Worm (Caenorhabditis elegans) whole organism, mixed stage, embryonic: ENCODE data around the gene B0416.10.

Experiments used
- blmp-1 ChIP-seq: fragments of 150-350 bp; optimal IDR thresholded peaks from 2 replicates; lab custom pipeline; 2014; ENCODE audit warnings: missing biosample characterization, missing genetic modification characterization
- ces-1 ChIP-seq: fragments of 150-350 bp; optimal IDR thresholded peaks from 2 replicates; lab custom pipeline; 2014; ENCODE audit warnings: missing biosample characterization, missing genetic modification reagents, missing genetic modification characterization
- drap-1 ChIP-seq: fragments of 200-800 bp; sonication (Bioruptor generic); optimal IDR thresholded peaks from 3 replicates; lab custom pipeline; 2018; ENCODE audit warnings: mild to moderate bottlenecking, missing genetic modification characterization, missing compliant biosample characterization
- elt-3 ChIP-seq: fragments of 150-350 bp; optimal IDR thresholded peaks from 2 replicates; lab custom pipeline; 2014; ENCODE audit warnings: missing biosample characterization, missing genetic modification characterization
- lin-13 ChIP-seq: fragments of 150-350 bp; optimal IDR thresholded peaks from 2 replicates; lab custom pipeline; 2014; ENCODE audit warnings: missing biosample characterization, missing genetic modification characterization
- nhr-28 ChIP-seq: fragments of 150-350 bp; optimal IDR thresholded peaks from 2 replicates; lab custom pipeline; 2014; ENCODE audit warnings: missing biosample characterization, missing genetic modification characterization
- nhr-76 ChIP-seq: sonication (generic microtip); optimal IDR thresholded peaks from 2 replicates; lab custom pipeline; 2017; ENCODE audit warnings: missing biosample characterization, missing genetic modification characterization
- pha-4 ChIP-seq: fragments of 150-350 bp; optimal IDR thresholded peaks from 2 replicates; lab custom pipeline; 2018; ENCODE audit warnings: missing biosample characterization, missing genetic modification reagents, missing genetic modification characterization
- unc-39 ChIP-seq: fragments of 150-350 bp; optimal IDR thresholded peaks from 2 replicates; lab custom pipeline; 2014; ENCODE audit warnings: missing biosample characterization, missing genetic modification characterization
- unc-62 ChIP-seq: fragments of 150-350 bp; optimal IDR thresholded peaks from 2 replicates; lab custom pipeline; 2014; ENCODE audit warnings: missing biosample characterization, missing genetic modification reagents, missing genetic modification characterization

DNA sequence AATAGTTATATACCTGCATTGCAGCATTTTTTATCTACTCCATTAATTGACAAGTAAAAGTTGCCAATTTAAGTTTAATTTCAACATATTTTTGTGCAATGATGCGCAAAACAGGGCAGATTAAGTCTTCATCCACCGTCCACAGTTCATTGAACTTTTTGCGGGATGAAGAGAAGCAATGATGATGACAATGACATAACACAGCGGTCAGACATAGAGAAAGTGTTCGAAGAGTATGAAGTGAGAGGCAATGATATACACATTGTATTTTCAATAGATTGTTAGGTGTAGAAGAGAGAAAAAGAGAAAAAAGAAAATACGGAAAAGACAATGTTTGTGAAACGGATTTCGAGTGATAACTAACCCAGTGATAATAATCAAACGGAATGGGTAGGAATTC is 47.6 kb downstream of the B0416.10 start:
- no peak for TF ChIP-seq nhr-76
- no peak for TF ChIP-seq pha-4 (tag; lab: Kevin White, UChicago)
- TF ChIP-seq lin-13 (tag; lab: Kevin White, UChicago), result no peak
- peak; percentile 10 for TF ChIP-seq blmp-1 (tag; lab: Kevin White, UChicago)
- TF ChIP-seq unc-39 (tag; lab: Kevin White, UChicago), result no peak
- TF ChIP-seq drap-1, result no peak
- TF ChIP-seq ces-1 (GFP tag; lab: Kevin White, UChicago), result no peak
- peak; percentile 39 for TF ChIP-seq elt-3 (tag; lab: Kevin White, UChicago)
- no peak for TF ChIP-seq unc-62 (GFP tag; lab: Kevin White, UChicago)
- no peak for TF ChIP-seq nhr-28
